Worm (Caenorhabditis elegans): ENCODE data around the gene lias-1.

- TF ChIP-seq him-1 (tag; optimal IDR thresholded peaks at IDR 0.05) (no peak), W03F9.2 (tag; optimal IDR thresholded peaks at IDR 0.05) (no peak), dao-5 (tag; optimal IDR thresholded peaks at IDR 0.05) (no peak)
Observed at ce11 chrIII:3468384-3468783, 36.5 kb downstream of the lias-1 start.

All from whole organism, L4/young adult.